Worm (Caenorhabditis elegans) whole organism, early embryonic: ENCODE data around the gene B0212.3.
"Not testable (repeated sequence)": the region's sequence is repeated elsewhere in the genome, so short reads cannot be mapped to it uniquely, and the experiment has no call there.

Experiments
- B0310.2 ChIP-seq: sonication (generic microtip); optimal IDR thresholded peaks from 2 replicates; lab custom pipeline; 2016; ENCODE audit warnings: mild to moderate bottlenecking, missing genetic modification characterization, missing compliant biosample characterization
- F13C5.2 ChIP-seq: sonication (generic microtip); optimal IDR thresholded peaks from 2 replicates; lab custom pipeline; 2017; ENCODE audit warnings: mild to moderate bottlenecking, missing genetic modification characterization, inconsistent platforms, missing compliant biosample characterization
- aly-1 ChIP-seq: sonication (generic microtip); optimal IDR thresholded peaks from 2 replicates; lab custom pipeline; 2016; ENCODE audit warnings: missing genetic modification characterization, missing compliant biosample characterization
- ama-1 ChIP-seq: fragments of 150-350 bp; optimal IDR thresholded peaks from 2 replicates; lab custom pipeline; 2014
- ceh-13 ChIP-seq: fragments of 200-800 bp; sonication (Bioruptor generic); optimal IDR thresholded peaks from 2 replicates; lab custom pipeline; 2018; ENCODE audit warnings: mild to moderate bottlenecking, missing genetic modification characterization, missing compliant biosample characterization
- ceh-36 ChIP-seq: sonication (generic microtip); optimal IDR thresholded peaks from 2 replicates; lab custom pipeline; 2016; ENCODE audit warnings: missing genetic modification characterization, inconsistent platforms, missing compliant biosample characterization
- ets-7 ChIP-seq: sonication (generic microtip); optimal IDR thresholded peaks from 2 replicates; lab custom pipeline; 2016; ENCODE audit warnings: missing genotype, missing genetic modification characterization, missing compliant biosample characterization
- flt-1 ChIP-seq: fragments of 200-800 bp; sonication (Bioruptor generic); IDR thresholded peaks from 2 replicates; pipeline ENCODE4 v1.3.6; 2022; ENCODE audit warnings: missing genetic modification characterization, missing compliant biosample characterization
- hmbx-1 ChIP-seq: sonication (generic microtip); optimal IDR thresholded peaks from 2 replicates; lab custom pipeline; 2016; ENCODE audit warnings: mild to moderate bottlenecking, missing genetic modification characterization, missing compliant biosample characterization
- hmg-4 ChIP-seq: fragments of 200-800 bp; sonication (Bioruptor generic); optimal IDR thresholded peaks from 2 replicates; lab custom pipeline; 2018; ENCODE audit warnings: mild to moderate bottlenecking, missing genetic modification characterization, missing compliant biosample characterization
- hnd-1 ChIP-seq: sonication (generic microtip); optimal IDR thresholded peaks from 2 replicates; lab custom pipeline; 2016; ENCODE audit warnings: missing genetic modification characterization, missing compliant biosample characterization
- pes-1 ChIP-seq: fragments of 200-800 bp; sonication (Bioruptor generic); IDR thresholded peaks from 2 replicates; pipeline ENCODE4 v1.3.6; 2022; ENCODE audit warnings: missing genetic modification reagents, missing genetic modification characterization, missing compliant biosample characterization
- scrt-1 ChIP-seq: fragments of 200-800 bp; sonication (Bioruptor generic); IDR thresholded peaks from 2 replicates; pipeline ENCODE4 v1.3.6; 2022; ENCODE audit warnings: missing genetic modification characterization, missing compliant biosample characterization
- sea-1 ChIP-seq: fragments of 200-800 bp; sonication (Bioruptor generic); conservative IDR thresholded peaks from 2 replicates; pipeline ENCODE4 v1.3.6; 2022; ENCODE audit warnings: missing genetic modification characterization, missing compliant biosample characterization
- tbx-11 ChIP-seq: fragments of 200-800 bp; sonication (Bioruptor generic); IDR thresholded peaks from 2 replicates; pipeline ENCODE4 v1.3.6; 2022; ENCODE audit warnings: missing genetic modification characterization, missing compliant biosample characterization
- tbx-37 ChIP-seq: fragments of 200-800 bp; sonication (Bioruptor generic); conservative IDR thresholded peaks from 2 replicates; pipeline ENCODE4 v1.3.6; 2022; ENCODE audit warnings: missing genetic modification reagents, missing genetic modification characterization, missing compliant biosample characterization
- tra-4 ChIP-seq: sonication (generic microtip); optimal IDR thresholded peaks from 2 replicates; lab custom pipeline; 2017; ENCODE audit warnings: missing genetic modification characterization, missing compliant biosample characterization

B0212.3 gene

DNA sequence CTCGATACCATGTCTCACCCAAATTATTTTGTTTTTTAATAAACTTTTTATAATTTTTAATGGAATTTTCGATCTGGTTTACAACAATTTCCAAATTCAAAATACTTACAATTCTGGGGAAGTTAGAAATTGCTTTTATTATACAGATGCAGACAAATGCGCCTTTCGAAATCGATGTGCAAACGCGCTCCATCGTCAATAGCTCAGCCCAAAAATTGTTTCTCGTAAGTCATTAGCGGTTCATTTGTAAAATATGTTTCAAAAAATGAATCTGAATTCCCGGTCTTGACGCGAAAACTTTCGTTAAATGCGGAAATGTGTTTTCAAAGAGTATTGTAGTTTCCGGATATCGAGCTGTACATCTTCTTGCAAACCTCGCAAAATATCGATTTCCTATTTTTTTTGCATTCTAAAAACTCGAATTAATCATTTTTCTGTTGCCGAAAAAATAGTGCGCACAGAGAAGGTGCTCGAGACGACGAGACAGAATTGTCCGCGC lies 39.6 kb downstream of the B0212.3 start, which contains the start of gene Y37E11B.1:
TSS of gene Y37E11B.1 (plus strand) at position 145 of the 499 bp plus-strand sequence.
- no peak for TF ChIP-seq B0310.2 (tag; lab: Kevin White, UChicago)
- no peak for TF ChIP-seq F13C5.2 (tag; lab: Kevin White, UChicago)
- no peak for TF ChIP-seq flt-1 (GFP tag; lab: Robert Waterston, UW)
- TF ChIP-seq hmg-4 (GFP tag; lab: Kevin White, UChicago), result no peak
- no peak for TF ChIP-seq scrt-1 (GFP tag; lab: Robert Waterston, UW)
- TF ChIP-seq tbx-11 (GFP tag; lab: Robert Waterston, UW), result no peak
- TF ChIP-seq tbx-37 (GFP tag; lab: Robert Waterston, UW), result no peak
- no peak for TF ChIP-seq ceh-13
- no peak for TF ChIP-seq hnd-1 (tag; lab: Kevin White, UChicago)
- no peak for TF ChIP-seq tra-4 (tag; lab: Kevin White, UChicago)
- TF ChIP-seq ets-7 (tag; lab: Kevin White, UChicago), result no peak
- TF ChIP-seq hmbx-1 (tag; lab: Kevin White, UChicago), result no peak
- no peak for TF ChIP-seq ama-1 (lab: Kevin White, UChicago)
- TF ChIP-seq ceh-36 (tag; lab: Kevin White, UChicago), result no peak
- TF ChIP-seq pes-1, result no peak
- no peak for TF ChIP-seq aly-1
- TF ChIP-seq sea-1 (GFP tag; lab: Robert Waterston, UW), result no peak

DNA sequence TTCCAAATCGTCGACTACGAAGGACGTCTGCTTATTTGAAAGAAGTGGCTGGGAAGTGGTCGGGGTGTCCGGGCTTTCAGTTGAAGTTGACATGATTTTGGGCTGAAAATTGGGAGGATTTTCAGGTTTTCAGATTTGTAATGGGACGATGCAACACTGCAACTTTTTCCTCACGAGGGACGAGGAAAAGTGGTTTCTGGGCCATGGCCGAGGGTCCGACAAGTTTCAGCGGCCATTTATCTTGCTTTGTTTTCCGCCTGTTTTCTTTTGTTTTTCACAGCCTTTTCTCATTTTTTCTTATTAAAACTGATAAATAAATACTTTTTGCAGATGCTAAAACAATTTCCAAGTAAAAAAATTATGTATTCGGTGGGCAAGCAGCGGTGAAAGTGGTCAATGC lies 42.8 kb downstream of the B0212.3 start, which contains the start of gene blos-7:
TSS of gene blos-7 (minus strand) at position 101 of the 400 bp plus-strand sequence.
- not testable (repeated sequence) for TF ChIP-seq hmbx-1 (tag; lab: Kevin White, UChicago); sea-1 (GFP tag; lab: Robert Waterston, UW); F13C5.2 (tag; lab: Kevin White, UChicago)

DNA sequence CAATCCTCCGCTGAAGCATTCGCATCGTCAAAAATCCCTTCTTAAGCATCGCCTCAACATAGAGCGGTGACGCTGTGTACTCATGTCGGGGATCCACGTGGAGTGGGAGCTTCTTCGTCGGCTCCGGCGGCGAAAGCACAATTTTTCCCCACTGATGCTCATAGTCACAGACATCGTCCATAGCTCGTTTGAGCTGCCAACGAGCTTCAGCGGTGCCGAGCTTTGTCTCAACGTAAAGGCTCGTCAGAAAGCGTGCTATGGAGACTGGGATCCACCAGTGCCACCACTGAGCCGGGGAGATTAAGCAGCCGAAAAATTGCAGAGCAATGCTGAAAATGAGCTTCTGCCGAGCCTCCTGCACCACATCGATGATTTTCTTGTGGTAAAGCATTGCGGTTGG lies 50.8 kb downstream of the B0212.3 start:
- TF ChIP-seq F13C5.2 (tag; lab: Kevin White, UChicago) (no peak), scrt-1 (GFP tag; lab: Robert Waterston, UW) (no peak), ets-7 (tag; lab: Kevin White, UChicago) (no peak), tra-4 (tag; lab: Kevin White, UChicago) (no peak), B0310.2 (tag; lab: Kevin White, UChicago) (no peak), sea-1 (GFP tag; lab: Robert Waterston, UW) (no peak), ceh-36 (tag; lab: Kevin White, UChicago) (no peak), tbx-11 (GFP tag; lab: Robert Waterston, UW) (no peak), hmbx-1 (tag; lab: Kevin White, UChicago) (no peak), flt-1 (GFP tag; lab: Robert Waterston, UW) (no peak), pes-1 (no peak), ceh-13 (no peak), ama-1 (lab: Kevin White, UChicago) (no peak)
